Worm (Caenorhabditis elegans) whole organism, late embryonic: ENCODE measurements around the gene C50F4.12.

Source experiments
- K09A11.1 ChIP-seq: sonication (generic microtip); optimal IDR thresholded peaks from 2 replicates; lab custom pipeline; 2017; ENCODE audit warnings: antibody characterized with exemption, mild to moderate bottlenecking, missing genetic modification characterization, missing compliant biosample characterization; ENCODE audit not compliant: insufficient read depth
- ama-1 ChIP-seq: fragments of 150-350 bp; optimal IDR thresholded peaks from 2 replicates; lab custom pipeline; 2014
- ceh-14 ChIP-seq: sonication (generic microtip); optimal IDR thresholded peaks from 2 replicates; lab custom pipeline; 2016; ENCODE audit warnings: missing genotype, missing genetic modification characterization, missing compliant biosample characterization
- ceh-30 ChIP-seq: fragments of 150-350 bp; optimal IDR thresholded peaks from 2 replicates; lab custom pipeline; 2014; ENCODE audit warnings: missing biosample characterization, missing genetic modification characterization
- eyg-1 ChIP-seq: sonication (generic microtip); optimal IDR thresholded peaks from 2 replicates; lab custom pipeline; 2016; ENCODE audit warnings: missing genotype, missing genetic modification characterization, missing compliant biosample characterization
- fkh-10 ChIP-seq: fragments of 150-350 bp; optimal IDR thresholded peaks from 2 replicates; lab custom pipeline; 2014; ENCODE audit warnings: missing biosample characterization, missing genetic modification reagents, missing genetic modification characterization
- fkh-6 ChIP-seq: sonication (generic microtip); optimal IDR thresholded peaks from 2 replicates; lab custom pipeline; 2016; ENCODE audit warnings: missing genetic modification characterization, missing compliant biosample characterization
- pha-4 ChIP-seq: fragments of 150-350 bp; optimal IDR thresholded peaks from 2 replicates; lab custom pipeline; 2018; ENCODE audit warnings: missing biosample characterization, missing genetic modification reagents, missing genetic modification characterization
- pros-1 ChIP-seq: fragments of 150-350 bp; optimal IDR thresholded peaks from 2 replicates; lab custom pipeline; 2014; ENCODE audit warnings: missing biosample characterization, missing genetic modification reagents, missing genetic modification characterization
- rnt-1 ChIP-seq: sonication (generic microtip); optimal IDR thresholded peaks from 2 replicates; lab custom pipeline; 2016; ENCODE audit warnings: missing genetic modification characterization, missing compliant biosample characterization
- unc-55 ChIP-seq: sonication (generic microtip); optimal IDR thresholded peaks from 2 replicates; lab custom pipeline; 2017; ENCODE audit warnings: missing biosample characterization, missing genetic modification reagents, missing genetic modification characterization

- TF ChIP-seq pros-1 (tag; lab: Kevin White, UChicago) (no peak), pha-4 (no peak), fkh-10 (GFP tag; lab: Kevin White, UChicago) (no peak), unc-55 (GFP tag; lab: Kevin White, UChicago) (no peak), ama-1 (lab: Kevin White, UChicago) (no peak), K09A11.1 (tag; lab: Kevin White, UChicago) (no peak), ceh-30 (no peak), ceh-14 (tag; lab: Kevin White, UChicago) (no peak), rnt-1 (no peak), fkh-6 (tag; lab: Kevin White, UChicago) (no peak), eyg-1 (tag; lab: Kevin White, UChicago) (no peak)
These were observed 17.8 kb downstream of the C50F4.12 start for ce11 chrV:9521697-9522096.
